Fruit fly (Drosophila melanogaster): ENCODE results near the gene Pep.

Pep gene

DNA sequence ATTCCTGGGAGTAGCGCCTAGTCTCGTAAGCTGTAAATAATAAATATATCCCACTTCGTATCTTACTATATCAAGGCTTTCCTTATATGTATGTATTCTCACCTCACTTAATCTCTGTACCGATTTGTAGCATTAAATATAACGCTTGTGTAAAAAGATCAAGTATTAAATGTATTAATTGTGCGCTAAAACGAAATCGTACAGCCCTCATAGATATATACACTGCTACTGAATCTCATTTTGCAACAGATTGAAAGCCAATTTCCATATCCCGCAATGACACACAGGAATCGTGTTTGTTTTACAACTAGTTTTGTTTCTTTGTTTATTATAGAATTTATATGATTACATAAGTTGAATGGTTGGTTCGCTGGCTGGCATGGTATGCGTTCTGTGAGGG, 7.0 kb downstream of the Pep start:
- TF ChIP-seq ey (GFP tag; optimal IDR thresholded peaks at IDR 0.05): no peak

DNA sequence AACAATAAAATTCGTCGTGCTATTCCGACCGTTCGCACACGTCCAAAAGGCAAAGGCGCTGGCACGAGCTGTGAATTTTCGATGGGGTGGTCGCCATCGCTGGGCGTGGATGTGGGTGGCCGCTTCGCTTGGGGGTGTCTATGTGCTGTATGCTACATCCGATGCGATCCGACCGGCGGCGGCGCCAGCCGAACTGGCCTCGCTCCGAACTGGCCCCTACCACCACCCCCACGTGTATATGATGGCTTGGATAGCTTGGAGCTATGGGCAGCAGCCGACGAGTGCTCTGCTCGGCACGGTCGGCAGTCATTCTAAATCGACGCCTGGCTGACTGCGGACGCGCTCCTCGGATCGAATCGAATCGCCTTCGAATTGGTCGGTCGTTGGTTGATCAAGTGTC, 11.7 kb downstream of the Pep start, which contains the start of gene CG7497:
CG7497 (plus strand) TSS at position 308 of the 400 bp plus-strand sequence.
- TF ChIP-seq dsf (GFP tag; optimal IDR thresholded peaks at IDR 0.05; ENCODE audit: borderline replicate concordance) (no peak), sage (GFP tag; optimal IDR thresholded peaks at IDR 0.05) (no peak), Rel (GFP tag; optimal IDR thresholded peaks at IDR 0.05) (no peak), Rel (tag; optimal IDR thresholded peaks at IDR 0.05) (no peak), Dif (GFP tag; optimal IDR thresholded peaks at IDR 0.05; ENCODE audit: partially characterized antibody) (no peak), Hr83 (GFP tag; optimal IDR thresholded peaks at IDR 0.05; ENCODE audit: poor library complexity, severe bottlenecking) (no peak), h (GFP tag; optimal IDR thresholded peaks at IDR 0.05) (no peak), Jra (GFP tag; optimal IDR thresholded peaks at IDR 0.05) (no peak), ey (GFP tag; optimal IDR thresholded peaks at IDR 0.05) (no peak), N (GFP tag; optimal IDR thresholded peaks at IDR 0.05) (no peak)

DNA sequence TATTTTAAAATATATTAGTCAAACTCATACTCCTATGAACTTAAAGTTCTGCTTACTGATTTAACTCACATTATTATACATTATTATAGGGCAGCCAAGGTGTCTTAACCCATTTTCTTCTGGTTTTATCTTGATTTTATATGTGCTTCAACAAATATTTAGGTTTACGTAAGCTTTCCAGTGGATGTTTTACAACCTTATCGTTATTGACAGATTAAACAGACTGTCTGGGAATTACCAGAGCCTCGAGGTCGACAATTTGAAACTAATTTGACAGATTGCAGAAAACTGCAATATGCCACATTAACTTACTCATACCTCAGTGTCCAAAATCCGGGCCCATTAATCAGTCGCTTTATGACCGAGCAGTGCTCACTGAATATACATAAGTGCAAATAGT, 13.6 kb downstream of the Pep start:
- TF ChIP-seq Rel (GFP tag; optimal IDR thresholded peaks at IDR 0.05) (no peak), Rel (tag; optimal IDR thresholded peaks at IDR 0.05) (peak; percentile 34), dsf (GFP tag; optimal IDR thresholded peaks at IDR 0.05; ENCODE audit: borderline replicate concordance) (no peak), foxo (GFP tag; optimal IDR thresholded peaks at IDR 0.05) (peak in 1 of 2 experiments; percentile 2), CrebA (GFP tag; optimal IDR thresholded peaks at IDR 0.05; ENCODE audit: borderline replicate concordance) (no peak)

DNA sequence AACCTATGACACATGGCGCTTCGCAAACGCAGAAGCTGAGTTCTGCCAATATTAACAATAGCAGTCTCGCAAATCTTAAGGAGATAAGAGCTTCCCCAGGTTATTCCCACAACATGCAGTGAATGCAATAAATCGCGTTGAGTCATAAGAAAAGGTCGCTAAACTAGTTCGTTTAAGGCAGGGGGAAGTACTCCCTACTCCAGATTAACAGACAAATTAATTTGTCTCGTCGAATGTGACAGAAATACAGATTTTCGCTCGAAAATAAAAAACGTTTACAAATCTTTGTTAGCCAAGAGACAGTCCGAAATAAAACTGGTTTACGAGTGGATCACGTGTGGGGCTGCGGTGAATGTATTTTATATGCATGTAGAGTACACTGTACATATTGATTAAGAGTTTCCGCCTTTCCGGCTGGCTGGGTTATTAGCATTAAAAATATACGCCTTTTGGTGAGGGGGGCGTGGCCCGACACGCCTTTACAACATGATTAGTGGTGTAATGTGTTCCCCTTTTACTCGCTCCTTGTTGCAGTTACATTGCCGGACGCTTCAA, 19.2 kb downstream of the Pep start:
- TF ChIP-seq woc (GFP tag; optimal IDR thresholded peaks at IDR 0.05) (no peak), h (GFP tag; optimal IDR thresholded peaks at IDR 0.05) (no peak), Vsx2 (GFP tag; optimal IDR thresholded peaks at IDR 0.05; ENCODE audit: partially characterized antibody) (peak; percentile 40), Dfd (GFP tag; optimal IDR thresholded peaks at IDR 0.05) (no peak), CG32264 (GFP tag; optimal IDR thresholded peaks at IDR 0.05) (no peak), HLH106 (tag; optimal IDR thresholded peaks at IDR 0.05) (no peak), foxo (GFP tag; optimal IDR thresholded peaks at IDR 0.05) (no peak), Rel (GFP tag; optimal IDR thresholded peaks at IDR 0.05) (no peak), Rel (tag; optimal IDR thresholded peaks at IDR 0.05) (peak; percentile 93), br (GFP tag; optimal IDR thresholded peaks at IDR 0.05) (no peak), Myc (optimal IDR thresholded peaks at IDR 0.05) (no peak), sv (GFP tag; optimal IDR thresholded peaks at IDR 0.05) (no peak), dsf (GFP tag; optimal IDR thresholded peaks at IDR 0.05; ENCODE audit: borderline replicate concordance) (no peak), Mio (GFP tag; optimal IDR thresholded peaks at IDR 0.05) (no peak)

DNA sequence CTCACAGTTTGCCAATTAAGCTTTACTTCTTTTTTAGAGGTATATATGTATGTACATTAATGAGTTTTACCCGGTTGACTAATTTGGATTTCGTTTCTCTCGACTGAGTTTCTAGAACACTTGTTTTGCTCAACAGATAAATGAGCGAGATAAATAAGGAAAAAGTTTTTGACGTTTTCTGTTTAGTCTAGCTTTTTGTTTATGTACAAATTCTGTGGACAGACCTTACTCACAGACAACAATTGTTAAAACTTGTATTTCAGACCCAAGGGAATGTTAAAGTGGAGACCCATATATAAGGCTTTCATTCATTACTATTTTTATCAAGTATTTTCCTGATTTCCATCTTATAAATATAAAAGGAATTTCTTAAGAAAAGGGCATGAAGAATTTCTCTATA, 19.8 kb downstream of the Pep start:
- TF ChIP-seq Hr83 (GFP tag; optimal IDR thresholded peaks at IDR 0.05; ENCODE audit: poor library complexity, severe bottlenecking) (no peak), Abd-B (GFP tag; optimal IDR thresholded peaks at IDR 0.05) (no peak), brk (GFP tag; optimal IDR thresholded peaks at IDR 0.05) (no peak), fru (GFP tag; optimal IDR thresholded peaks at IDR 0.05) (no peak), OdsH (GFP tag; optimal IDR thresholded peaks at IDR 0.05) (no peak), CrebA (GFP tag; optimal IDR thresholded peaks at IDR 0.05; ENCODE audit: borderline replicate concordance) (no peak), rgr (GFP tag; optimal IDR thresholded peaks at IDR 0.05) (peak; percentile 7)

DNA sequence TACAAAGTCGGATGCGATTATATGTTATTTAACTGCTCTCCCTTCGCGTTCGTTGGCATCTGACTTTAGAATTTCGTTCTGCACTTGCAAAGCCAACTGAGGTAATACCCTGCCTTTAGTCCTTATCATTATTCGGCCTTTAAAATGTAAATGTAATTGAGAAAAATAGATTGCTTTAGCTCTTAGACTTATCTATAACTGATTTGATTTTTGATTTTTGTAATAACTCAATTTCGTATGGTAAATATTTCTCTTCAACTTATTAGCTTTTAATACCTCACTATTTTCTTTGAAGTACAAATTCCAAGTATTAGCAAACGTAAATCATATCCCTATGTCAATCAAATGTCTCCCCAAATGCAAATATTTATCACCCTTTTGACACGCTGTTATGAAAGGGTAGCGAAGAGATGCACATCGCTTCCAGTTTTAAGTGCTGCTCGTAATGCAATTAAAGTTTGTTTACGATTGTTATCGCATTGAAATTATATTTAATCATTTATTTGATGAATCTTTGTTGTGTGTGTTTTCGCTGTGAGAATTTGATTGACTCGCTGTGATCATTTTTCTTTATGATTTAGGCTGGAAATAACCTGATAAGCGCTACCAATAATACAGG, 20.5 kb downstream of the Pep start:
- TF ChIP-seq rgr (GFP tag; optimal IDR thresholded peaks at IDR 0.05): no peak
- no peak for TF ChIP-seq sv (GFP tag; optimal IDR thresholded peaks at IDR 0.05)
- no peak for TF ChIP-seq h (GFP tag; optimal IDR thresholded peaks at IDR 0.05)
- TF ChIP-seq dmrt93B (GFP tag; optimal IDR thresholded peaks at IDR 0.05): no peak
- no peak for TF ChIP-seq CrebA (GFP tag; optimal IDR thresholded peaks at IDR 0.05; ENCODE audit: borderline replicate concordance)
- TF ChIP-seq CG9705 (GFP tag; optimal IDR thresholded peaks at IDR 0.05): no peak
- TF ChIP-seq Vsx2 (GFP tag; optimal IDR thresholded peaks at IDR 0.05; ENCODE audit: partially characterized antibody): no peak
- no peak for TF ChIP-seq Abd-B (GFP tag; optimal IDR thresholded peaks at IDR 0.05)
- TF ChIP-seq usp (GFP tag; optimal IDR thresholded peaks at IDR 0.05): no peak
- no peak for TF ChIP-seq GATAd (GFP tag; optimal IDR thresholded peaks at IDR 0.05)
- TF ChIP-seq CG32264 (GFP tag; optimal IDR thresholded peaks at IDR 0.05): no peak
- TF ChIP-seq dsf (GFP tag; optimal IDR thresholded peaks at IDR 0.05; ENCODE audit: borderline replicate concordance): no peak
